Fruit fly (Drosophila melanogaster): ENCODE data around the gene tty.

The tty gene

DNA sequence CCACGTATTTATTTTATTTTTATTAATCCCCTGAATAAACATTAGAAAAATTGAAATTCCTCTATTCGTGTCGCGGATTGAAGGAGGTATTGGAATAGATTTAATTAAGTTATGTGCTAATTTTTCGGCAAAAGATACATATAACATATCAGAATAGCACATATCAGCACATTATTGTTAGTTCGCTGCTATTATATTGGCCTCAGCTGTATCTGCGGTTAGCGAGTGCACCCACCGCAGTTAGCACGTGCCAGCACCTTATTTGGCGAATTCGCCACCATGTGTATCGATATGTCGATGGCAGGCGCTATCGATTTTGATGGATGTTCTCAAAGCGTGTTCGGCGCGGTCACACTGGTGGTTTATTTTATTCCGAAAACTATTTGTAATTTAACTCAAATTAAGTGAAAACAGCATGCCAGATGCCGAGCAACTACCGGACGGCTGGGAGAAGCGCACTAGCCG lies 5.6 kb upstream of the tty start, which contains the start of gene dod (continued):
- peak; percentile 17 for TF ChIP-seq MTF-1 (GFP tag; optimal IDR thresholded peaks at IDR 0.05; ENCODE audit: borderline replicate concordance)
- peak; percentile 43 for TF ChIP-seq Dek (tag; optimal IDR thresholded peaks at IDR 0.05)
- no peak for TF ChIP-seq Fer2 (tag; optimal IDR thresholded peaks at IDR 0.05)
- peak in 1 of 2 experiments; percentile 66 for TF ChIP-seq Eip74EF (GFP tag; optimal IDR thresholded peaks at IDR 0.05)
- TF ChIP-seq CG16863 (GFP tag; optimal IDR thresholded peaks at IDR 0.05) = peak; percentile 14
- TF ChIP-seq pfk (GFP tag; optimal IDR thresholded peaks at IDR 0.05) = no peak
- peak; percentile 99 for TF ChIP-seq pzg (GFP tag; optimal IDR thresholded peaks at IDR 0.05)
- TF ChIP-seq Med (GFP tag) = peak; percentile 88
- peak; percentile 35 for TF ChIP-seq CG9727 (GFP tag; optimal IDR thresholded peaks at IDR 0.05)
- TF ChIP-seq row (GFP tag; IDR thresholded peaks at IDR 0.05) = peak; percentile 68
- no peak for TF ChIP-seq nau (GFP tag; optimal IDR thresholded peaks at IDR 0.05)
- TF ChIP-seq zen (tag; optimal IDR thresholded peaks at IDR 0.05) = peak; percentile 78
- TF ChIP-seq CG1602 (GFP tag; optimal IDR thresholded peaks at IDR 0.05) = no peak
- TF ChIP-seq Gug (GFP tag; IDR thresholded peaks at IDR 0.05) = peak; percentile 37; the same call in 1 of the 4 replicates
- peak; percentile 44 for TF ChIP-seq zfh2 (GFP tag; optimal IDR thresholded peaks at IDR 0.05)
- TF ChIP-seq Awh (GFP tag; IDR thresholded peaks at IDR 0.05) = no peak
- no peak for TF ChIP-seq disco-r (GFP tag; optimal IDR thresholded peaks at IDR 0.05)
- TF ChIP-seq CG12769 (tag; optimal IDR thresholded peaks at IDR 0.05) = no peak
- 0 out of 2 replicates have a peak, but pooled peaks have one; percentile 13 for TF ChIP-seq sens-2 (GFP tag; IDR thresholded peaks at IDR 0.05)
- no peak for TF ChIP-seq prd (optimal IDR thresholded peaks at IDR 0.05)
- TF ChIP-seq prd (GFP tag; IDR thresholded peaks at IDR 0.05) = peak; percentile 59; the same call in 2 of the 3 replicates
- no peak for TF ChIP-seq CG5245 (GFP tag; optimal IDR thresholded peaks at IDR 0.05)
- peak; percentile 79 for TF ChIP-seq CG14710 (tag; optimal IDR thresholded peaks at IDR 0.05)
- no peak for TF ChIP-seq fd96Cb (tag; optimal IDR thresholded peaks at IDR 0.05)
- no peak for TF ChIP-seq Lim3 (GFP tag; IDR thresholded peaks at IDR 0.05)
- peak; percentile 38 for TF ChIP-seq Nf-YC (tag; optimal IDR thresholded peaks at IDR 0.05)
- TF ChIP-seq dpn (GFP tag; optimal IDR thresholded peaks at IDR 0.05) = peak; percentile 44 to 52
- peak; percentile 24 for TF ChIP-seq CG13296 (GFP tag; optimal IDR thresholded peaks at IDR 0.05)
- peak; percentile 44 for TF ChIP-seq Bdp1 (GFP tag; optimal IDR thresholded peaks at IDR 0.05)
- TF ChIP-seq CG8089 (GFP tag; optimal IDR thresholded peaks at IDR 0.05) = peak; percentile 10
- TF ChIP-seq CG11695 (GFP tag; IDR thresholded peaks at IDR 0.05) = peak; percentile 46; the same call in 2 of the 3 replicates
- TF ChIP-seq Ravus (GFP tag; IDR thresholded peaks at IDR 0.05) = no peak
- peak; percentile 18 for TF ChIP-seq CG4328 (GFP tag; optimal IDR thresholded peaks at IDR 0.05)
- peak; percentile 72 for TF ChIP-seq CG2120 (GFP tag; optimal IDR thresholded peaks at IDR 0.05)
- TF ChIP-seq gcm (GFP tag; optimal IDR thresholded peaks at IDR 0.05) = peak; percentile 11
- TF ChIP-seq klu (GFP tag; IDR thresholded peaks at IDR 0.05) = no peak
- TF ChIP-seq Jarid2 (GFP tag; optimal IDR thresholded peaks at IDR 0.05) = no peak

DNA sequence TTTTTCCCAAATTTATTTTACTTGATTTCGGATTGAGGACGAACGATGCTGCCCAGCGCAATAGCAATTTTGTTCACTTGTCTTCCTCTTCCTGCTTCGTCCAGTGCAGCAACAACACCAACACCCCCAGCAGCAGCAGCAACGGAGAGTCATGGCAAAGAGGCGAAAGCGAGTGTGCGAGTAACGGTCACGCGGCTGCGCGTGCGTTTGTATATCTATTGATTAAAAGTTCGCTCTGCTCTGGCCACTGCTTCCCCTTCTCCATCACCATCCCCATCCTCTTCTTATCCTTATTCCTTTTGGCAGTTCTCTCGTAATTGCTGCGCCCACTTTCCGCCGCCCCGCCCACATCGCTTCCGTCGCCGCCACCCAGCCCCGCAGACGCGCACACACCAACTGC lies 1.3 kb downstream of the tty start:
- TF ChIP-seq crol (GFP tag; IDR thresholded peaks at IDR 0.05) = peak; percentile 43
- no peak for TF ChIP-seq lbe (GFP tag; optimal IDR thresholded peaks at IDR 0.05)
- peak; percentile 33 for TF ChIP-seq Med (GFP tag)
- peak in 1 of 2 experiments; percentile 6 for TF ChIP-seq Trl (optimal IDR thresholded peaks at IDR 0.05)
- no peak for TF ChIP-seq Trl (GFP tag; optimal IDR thresholded peaks at IDR 0.05)
- 0 out of 2 replicates have a peak, but pooled peaks have one; percentile 27 for TF ChIP-seq CG4360 (GFP tag; IDR thresholded peaks at IDR 0.05)
- TF ChIP-seq CG17385 (GFP tag; optimal IDR thresholded peaks at IDR 0.05) = peak; percentile 70
- TF ChIP-seq onecut (GFP tag; IDR thresholded peaks at IDR 0.05) = peak; percentile 92
- TF ChIP-seq chinmo (GFP tag; IDR thresholded peaks at IDR 0.05; ENCODE audit: partially characterized antibody) = 0 out of 4 replicates have a peak, but pooled peaks have one; percentile 18
- peak in 1 of 2 experiments; percentile 5 for TF ChIP-seq bsh (GFP tag; optimal IDR thresholded peaks at IDR 0.05)
- TF ChIP-seq ewg (GFP tag; optimal IDR thresholded peaks at IDR 0.05) = peak; percentile 86
- peak; percentile 11 for TF ChIP-seq CG18599 (GFP tag; optimal IDR thresholded peaks at IDR 0.05)
- no peak for TF ChIP-seq Taf1 (GFP tag; IDR thresholded peaks at IDR 0.05)
- no peak for TF ChIP-seq CG10654 (GFP tag; optimal IDR thresholded peaks at IDR 0.05)
